Worm (Caenorhabditis elegans) whole organism, L4 larva: ENCODE measurements around the gene F01E11.20.

Source experiments
- ama-1 ChIP-seq: fragments of 150-350 bp; optimal IDR thresholded peaks from 2 replicates; lab custom pipeline; 2014; ENCODE audit warnings: inconsistent platforms, mixed read lengths
- egl-43 ChIP-seq: fragments of 200-800 bp; sonication (Bioruptor generic); IDR thresholded peaks from 2 replicates; pipeline ENCODE4 v1.3.6; 2022; ENCODE audit warnings: missing genetic modification reagents, missing genetic modification characterization, missing compliant biosample characterization
- lir-3 ChIP-seq: sonication (generic microtip); optimal IDR thresholded peaks from 2 replicates; lab custom pipeline; 2016; ENCODE audit warnings: mild to moderate bottlenecking, missing genetic modification characterization, missing compliant biosample characterization
- nhr-10 ChIP-seq: fragments of 150-350 bp; optimal IDR thresholded peaks from 2 replicates; lab custom pipeline; 2014; ENCODE audit warnings: missing biosample characterization, missing genetic modification characterization
- pqm-1 ChIP-seq: sonication (generic microtip); optimal IDR thresholded peaks from 2 replicates; lab custom pipeline; 2017; ENCODE audit warnings: missing biosample characterization, missing genetic modification characterization
- unc-39 ChIP-seq: sonication (generic microtip); optimal IDR thresholded peaks from 2 replicates; lab custom pipeline; 2017; ENCODE audit warnings: missing biosample characterization, missing genetic modification characterization

ce11 chrX:7019733-7020132 is 23.4 kb upstream of the F01E11.20 start, which contains the start of gene cah-5:
- no peak for TF ChIP-seq unc-39
- no peak for TF ChIP-seq ama-1 (lab: Kevin White, UChicago)
- no peak for TF ChIP-seq lir-3
- TF ChIP-seq pqm-1 (tag; lab: Kevin White, UChicago), result no peak
- TF ChIP-seq egl-43 (GFP tag; lab: Robert Waterston, UW), result no peak
- no peak for TF ChIP-seq nhr-10 (tag; lab: Kevin White, UChicago)
